Worm (Caenorhabditis elegans) whole organism, L4/young adult: ENCODE results near the gene mpc-1.

Experiments used
- W03F9.2 ChIP-seq: fragments of 150-350 bp; optimal IDR thresholded peaks from 2 replicates; lab custom pipeline; 2014; ENCODE audit warnings: missing biosample characterization, missing genetic modification characterization
- dao-5 ChIP-seq: sonication (generic microtip); optimal IDR thresholded peaks from 2 replicates; lab custom pipeline; 2016; ENCODE audit warnings: missing genotype, missing genetic modification characterization, moderate library complexity, missing compliant biosample characterization
- him-1 ChIP-seq: sonication (generic microtip); optimal IDR thresholded peaks from 2 replicates; lab custom pipeline; 2016; ENCODE audit warnings: missing genotype, missing genetic modification reagents, missing genetic modification characterization, missing compliant biosample characterization

The mpc-1 gene

DNA sequence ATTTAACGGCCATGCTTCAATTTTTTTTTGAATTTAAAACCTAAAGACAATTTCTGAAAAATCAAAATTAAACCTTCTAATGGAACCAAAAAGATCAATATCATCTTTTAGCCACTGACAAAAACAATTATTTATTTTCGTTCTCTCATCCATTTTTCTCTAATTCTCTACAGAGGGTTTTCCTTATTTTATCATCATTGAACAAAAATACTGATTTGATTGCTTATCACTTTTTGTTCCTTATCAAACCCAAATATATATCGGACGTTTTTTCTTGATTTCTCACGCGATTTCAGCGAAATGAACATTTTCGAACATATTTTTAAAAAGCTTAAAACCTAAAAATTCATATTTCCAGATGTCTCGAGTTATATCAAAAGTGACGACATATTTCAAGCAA, at the start of gene mpc-1:
Gene mpc-1 (plus strand): TSS at position 359 of the 400 bp plus-strand sequence.
- TF ChIP-seq dao-5 (tag; lab: Kevin White, UChicago) (no peak), him-1 (tag; lab: Kevin White, UChicago) (no peak), W03F9.2 (tag; lab: Kevin White, UChicago) (no peak)

- TF ChIP-seq W03F9.2 (tag; lab: Kevin White, UChicago): no peak
- no peak for TF ChIP-seq dao-5 (tag; lab: Kevin White, UChicago)
- no peak for TF ChIP-seq him-1 (tag; lab: Kevin White, UChicago)
These were observed 48.3 kb upstream of the mpc-1 start, which contains the start of gene ckb-1 for ce11 chrIII:4364974-4365373. TSS of gene ckb-1 (plus strand) at chrIII:4365274.

DNA sequence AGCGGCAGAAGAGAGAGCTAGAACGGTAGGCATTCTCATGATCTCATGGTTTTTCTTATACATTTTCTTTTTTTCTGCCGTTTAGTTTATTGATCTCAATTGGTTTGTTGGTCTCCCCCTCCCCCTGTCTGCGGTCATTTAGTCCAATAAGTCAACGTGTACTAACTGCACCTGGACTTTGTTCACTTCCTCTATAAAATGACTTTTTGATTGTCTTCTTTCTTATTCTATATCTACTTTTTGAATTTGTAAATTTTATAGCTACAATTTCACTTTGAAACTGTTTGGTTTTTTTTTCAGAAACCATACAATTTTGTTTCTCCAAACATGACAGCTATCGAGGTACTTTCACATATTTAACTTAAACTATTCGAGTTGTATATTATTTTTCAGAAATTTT, 45.6 kb upstream of the mpc-1 start, which contains the start of gene ckb-2:
Gene ckb-2 (plus strand): TSS at position 301 of the 400 bp plus-strand sequence.
- no peak for TF ChIP-seq him-1 (tag; lab: Kevin White, UChicago)
- no peak for TF ChIP-seq W03F9.2 (tag; lab: Kevin White, UChicago)
- TF ChIP-seq dao-5 (tag; lab: Kevin White, UChicago): no peak

DNA sequence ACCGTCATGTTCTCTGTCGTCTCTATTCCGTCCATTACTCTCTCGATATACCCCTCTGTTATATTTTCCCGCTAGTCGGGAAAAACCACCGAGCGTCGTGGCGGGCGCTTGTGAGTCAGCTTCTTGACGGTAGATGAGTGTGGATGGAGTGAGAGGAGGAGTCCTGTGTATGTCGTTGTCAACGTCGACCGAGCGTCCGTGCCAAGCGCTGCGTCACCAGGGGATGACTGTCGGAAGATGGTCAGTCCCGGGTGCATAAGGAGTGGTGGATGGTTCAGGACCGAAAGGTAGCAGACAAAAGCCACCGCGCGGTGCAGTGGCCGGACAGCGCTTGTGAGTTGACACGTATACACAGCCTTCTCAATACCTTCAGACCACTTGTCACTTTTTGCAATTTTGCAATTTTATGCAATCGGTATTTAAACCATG, 43.9 kb upstream of the mpc-1 start:
- TF ChIP-seq dao-5 (tag; lab: Kevin White, UChicago): peak; percentile 75

DNA sequence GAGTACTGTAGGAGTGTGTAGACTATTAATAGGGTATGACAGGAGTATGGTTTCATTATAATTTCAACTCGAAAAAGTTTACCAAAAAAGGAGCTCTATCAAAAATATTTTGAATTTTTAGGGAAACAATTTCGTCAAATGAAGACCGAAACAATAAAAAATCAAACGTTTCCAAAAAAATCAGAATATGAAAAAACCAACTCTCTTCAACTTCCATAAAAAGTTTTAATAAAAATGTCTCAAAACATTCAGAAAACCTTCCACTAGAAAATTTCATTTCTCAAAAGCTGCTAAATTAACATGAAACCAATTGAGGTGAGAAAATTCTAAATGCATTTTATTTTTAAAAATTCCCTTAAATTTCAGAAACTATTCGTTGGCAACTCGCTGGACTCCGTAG, 42.7 kb upstream of the mpc-1 start, which contains the start of gene ckb-3:
Gene ckb-3 (plus strand): TSS at position 301 of the 400 bp plus-strand sequence.
- no peak for TF ChIP-seq W03F9.2 (tag; lab: Kevin White, UChicago)
- no peak for TF ChIP-seq him-1 (tag; lab: Kevin White, UChicago)
- TF ChIP-seq dao-5 (tag; lab: Kevin White, UChicago): no peak

DNA sequence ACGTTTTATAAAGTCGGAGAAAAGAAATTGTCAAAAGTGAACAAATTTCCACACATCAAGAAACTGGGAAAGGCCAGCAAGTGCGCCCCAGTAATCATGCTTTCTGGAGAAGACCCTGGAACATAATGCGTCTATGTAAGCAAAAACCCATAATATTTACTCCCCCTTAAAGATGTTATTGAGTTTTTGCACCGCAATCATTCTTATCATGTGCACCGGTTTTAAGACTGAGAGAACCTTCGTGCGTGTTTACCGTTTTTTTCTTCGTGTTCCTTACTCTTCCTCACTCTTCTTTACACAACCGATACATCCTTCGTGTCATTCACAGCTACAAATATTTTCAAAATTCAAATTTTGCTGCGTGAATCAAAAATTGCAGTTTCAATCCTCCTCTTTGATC, 40.4 kb upstream of the mpc-1 start:
- TF ChIP-seq dao-5 (tag; lab: Kevin White, UChicago): no peak

- no peak for TF ChIP-seq dao-5 (tag; lab: Kevin White, UChicago)
- no peak for TF ChIP-seq him-1 (tag; lab: Kevin White, UChicago)
- TF ChIP-seq W03F9.2 (tag; lab: Kevin White, UChicago): no peak
These were observed 38.4 kb upstream of the mpc-1 start, which contains the start of gene pals-26 for ce11 chrIII:4374854-4375253. TSS of gene pals-26 (plus strand) at chrIII:4375154.

DNA sequence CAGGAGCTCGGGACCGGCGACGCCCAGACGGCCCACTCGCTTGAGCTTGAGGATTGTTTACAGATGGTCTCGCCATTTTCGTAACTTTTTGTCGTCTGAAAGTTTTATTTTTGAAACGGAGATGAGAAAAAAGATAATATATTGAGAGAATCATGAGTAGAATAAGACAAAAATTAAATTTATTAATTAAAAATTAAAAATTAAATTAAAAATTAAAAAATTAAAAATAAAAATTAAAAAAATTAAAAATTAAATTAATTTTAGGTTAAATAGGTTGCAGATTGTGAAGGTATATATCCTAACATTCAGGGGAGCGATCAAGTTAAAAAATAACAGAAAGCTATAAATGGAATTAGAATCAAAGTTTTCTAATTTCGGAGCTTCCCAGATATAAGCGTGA, 33.5 kb upstream of the mpc-1 start, which contains the start of gene B0284.3:
Gene B0284.3 (minus strand): TSS at position 101 of the 400 bp plus-strand sequence.
- TF ChIP-seq dao-5 (tag; lab: Kevin White, UChicago): no peak
- no peak for TF ChIP-seq him-1 (tag; lab: Kevin White, UChicago)
- no peak for TF ChIP-seq W03F9.2 (tag; lab: Kevin White, UChicago)

DNA sequence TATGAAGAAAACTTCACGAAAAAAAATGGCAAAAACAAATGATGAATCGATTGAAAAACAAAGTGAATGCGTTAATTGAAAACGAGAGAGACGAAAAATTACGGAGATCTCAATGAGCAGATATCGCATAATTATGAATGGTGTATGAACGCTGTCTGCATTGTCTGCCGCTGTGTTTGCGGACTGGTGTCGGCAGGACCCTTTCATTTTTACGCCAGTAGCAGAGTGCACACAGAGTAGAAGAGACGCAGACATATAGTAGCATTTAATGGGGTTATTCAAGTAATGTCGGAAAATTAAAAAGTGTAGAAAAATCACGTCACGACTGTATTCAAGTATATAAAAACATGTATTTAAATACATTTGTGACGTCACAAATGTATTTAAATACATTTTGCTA, 32.4 kb upstream of the mpc-1 start:
- TF ChIP-seq W03F9.2 (tag; lab: Kevin White, UChicago) (no peak), dao-5 (tag; lab: Kevin White, UChicago) (no peak), him-1 (tag; lab: Kevin White, UChicago) (no peak)

ce11 chrIII:4381343-4381742, 31.9 kb upstream of the mpc-1 start, which contains the start of gene pals-27:
TSS of gene pals-27 (plus strand) at chrIII:4381643.
- TF ChIP-seq dao-5 (tag; lab: Kevin White, UChicago) (no peak), W03F9.2 (tag; lab: Kevin White, UChicago) (no peak), him-1 (tag; lab: Kevin White, UChicago) (no peak)

DNA sequence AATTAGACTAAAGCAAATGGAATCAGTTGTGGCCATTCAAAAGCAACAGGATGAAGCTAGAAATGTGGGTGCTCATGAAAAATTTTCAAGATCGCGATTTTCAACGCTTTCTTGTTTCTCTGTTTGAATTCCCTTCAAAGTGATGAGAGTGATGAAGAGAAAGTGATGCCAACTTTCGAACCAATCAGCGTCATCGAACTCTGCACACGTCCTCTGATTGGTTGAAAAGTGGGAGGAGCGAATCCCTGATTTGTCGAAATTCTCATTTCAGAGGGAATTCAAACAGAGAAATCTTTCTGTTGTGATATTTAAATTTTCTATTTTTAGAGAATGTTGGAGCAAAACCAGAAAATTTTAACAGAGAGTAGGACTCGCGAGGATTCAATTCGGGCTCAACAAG, 31.1 kb upstream of the mpc-1 start:
- TF ChIP-seq him-1 (tag; lab: Kevin White, UChicago): no peak
- TF ChIP-seq dao-5 (tag; lab: Kevin White, UChicago): no peak
- no peak for TF ChIP-seq W03F9.2 (tag; lab: Kevin White, UChicago)

DNA sequence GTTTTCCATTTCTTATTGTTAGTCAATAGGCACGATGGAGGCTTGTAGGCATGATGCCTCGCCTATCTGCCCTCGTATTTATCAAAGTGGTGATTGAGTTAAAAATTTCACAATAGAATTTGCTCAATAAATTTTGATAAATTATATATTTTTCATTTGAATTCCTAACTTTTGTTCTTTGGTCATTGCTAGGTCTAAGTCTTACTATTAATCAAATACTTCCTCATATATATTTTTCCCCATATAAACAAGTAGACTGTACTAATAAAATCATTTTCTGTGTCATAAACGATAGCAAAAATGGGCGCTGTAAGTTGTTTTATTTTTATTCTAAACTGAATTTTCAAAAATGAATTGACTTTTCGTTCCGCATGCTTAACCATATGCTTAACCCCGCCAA, 28.8 kb upstream of the mpc-1 start, which contains the start of gene pals-28:
Gene pals-28 (plus strand): TSS at position 301 of the 400 bp plus-strand sequence.
- TF ChIP-seq W03F9.2 (tag; lab: Kevin White, UChicago) (no peak), dao-5 (tag; lab: Kevin White, UChicago) (no peak), him-1 (tag; lab: Kevin White, UChicago) (no peak)

DNA sequence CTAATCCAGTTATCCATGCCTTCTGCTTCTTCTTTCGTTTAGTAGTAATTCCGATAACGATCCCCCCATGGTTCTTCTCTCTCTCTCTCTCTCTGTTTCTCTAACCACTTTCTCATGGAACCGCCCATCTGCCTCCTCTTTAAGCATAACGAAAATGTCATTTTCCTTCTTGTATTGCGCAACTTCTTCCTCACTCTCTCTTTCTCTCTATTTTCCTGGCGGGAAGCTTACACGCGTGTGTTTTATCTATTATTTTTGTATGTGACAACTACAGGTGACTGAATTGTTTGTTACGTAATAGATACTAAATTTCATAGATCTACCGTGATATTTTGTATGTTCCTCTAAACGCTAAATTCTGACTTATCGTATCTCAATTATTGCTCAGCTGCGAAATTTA, 22.8 kb upstream of the mpc-1 start:
- TF ChIP-seq W03F9.2 (tag; lab: Kevin White, UChicago) (no peak), dao-5 (tag; lab: Kevin White, UChicago) (no peak), him-1 (tag; lab: Kevin White, UChicago) (no peak)

ce11 chrIII:4391319-4391718, 21.9 kb upstream of the mpc-1 start:
- no peak for TF ChIP-seq W03F9.2 (tag; lab: Kevin White, UChicago)
- no peak for TF ChIP-seq dao-5 (tag; lab: Kevin White, UChicago)
- TF ChIP-seq him-1 (tag; lab: Kevin White, UChicago): no peak
